Fruit fly (Drosophila melanogaster) whole organism, embryonic: Measurements from ENCODE around the gene Piezo.

ENCODE experiments used
- CG12155 ChIP-seq: fragments of 200-800 bp; sonication (Bioruptor generic); optimal IDR thresholded peaks from 3 replicates; lab custom pipeline; 2016; ENCODE audit warnings: missing biosample characterization, missing genetic modification characterization
- CG16779 ChIP-seq: fragments of 200-800 bp; sonication (Bioruptor generic); IDR thresholded peaks from 2 replicates; pipeline ENCODE4 v1.3.6; 2022; ENCODE audit warnings: missing biosample characterization, missing genetic modification characterization
- CG2875 ChIP-seq: fragments of 200-800 bp; sonication (Bioruptor generic); optimal IDR thresholded peaks from 2 replicates; lab custom pipeline; 2017; ENCODE audit warnings: missing biosample characterization, mild to moderate bottlenecking, missing genetic modification characterization, missing genetic modification reagents
- CG31224 ChIP-seq: fragments of 200-800 bp; sonication (Bioruptor generic); IDR thresholded peaks from 2 replicates; pipeline ENCODE4 v1.3.6; 2022; ENCODE audit warnings: missing biosample characterization, missing genetic modification characterization
- Ets97D ChIP-seq: fragments of 200-800 bp; sonication (Bioruptor generic); optimal IDR thresholded peaks from 3 replicates; lab custom pipeline; 2016; ENCODE audit warnings: missing biosample characterization, missing genetic modification characterization
- Sox100B ChIP-seq: fragments of 200-800 bp; sonication (Bioruptor generic); optimal IDR thresholded peaks from 3 replicates; lab custom pipeline; 2018; ENCODE audit warnings: missing biosample characterization, mild to moderate bottlenecking, missing genetic modification characterization
- Sry-δ ChIP-seq: fragments of 200-800 bp; sonication (Bioruptor generic); optimal IDR thresholded peaks from 2 replicates; lab custom pipeline; 2016; ENCODE audit warnings: missing biosample characterization, missing genetic modification characterization
- Tbp ChIP-seq: fragments of >200 bp; optimal IDR thresholded peaks from 2 replicates; lab custom pipeline; 2018; ENCODE audit warnings: missing biosample characterization, missing genetic modification characterization
- Trl ChIP-seq, 3 experiments: fragments of >200 bp in 2 of 3; fragments of 200-800 bp in 1 of 3; sonication (Bioruptor generic) in 1 of 3; optimal IDR thresholded peaks; 2 replicates in 1 of 3; 3 replicates in 2 of 3; lab custom pipeline; 2016 to 2017; ENCODE audit warnings: missing biosample characterization in 1 of 3, missing genetic modification characterization in 1 of 3
- hkb ChIP-seq, 2 experiments: fragments of 200-800 bp in 1 of 2; fragments of >200 bp in 1 of 2; sonication (Bioruptor generic) in 1 of 2; IDR thresholded peaks in 1 of 2; optimal IDR thresholded peaks in 1 of 2; 2 replicates each; pipeline versions ENCODE4 v1.3.6 to Lab custom; 2017 to 2022; ENCODE audit warnings: missing biosample characterization in 1 of 2, missing genetic modification characterization in 1 of 2
- sima ChIP-seq: fragments of 200-800 bp; sonication (Bioruptor generic); optimal IDR thresholded peaks from 2 replicates; lab custom pipeline; 2016; ENCODE audit warnings: missing biosample characterization, missing genetic modification characterization
- tap ChIP-seq: fragments of 200-800 bp; optimal IDR thresholded peaks from 3 replicates; lab custom pipeline; 2019; ENCODE audit warnings: missing biosample characterization, mild to moderate bottlenecking, missing genetic modification characterization, moderate library complexity

- TF ChIP-seq Sry-δ (GFP tag; lab: Kevin White, UChicago) (no peak), Ets97D (GFP tag; lab: Kevin White, UChicago) (no peak), tap (no peak), CG12155 (GFP tag; lab: Kevin White, UChicago) (no peak), sima (GFP tag; lab: Kevin White, UChicago) (no peak), CG2875 (GFP tag; lab: Kevin White, UChicago) (no peak), hkb (optimal IDR thresholded peaks at IDR 0.05; lab: Kevin White, UChicago) (no peak), hkb (GFP tag; IDR thresholded peaks at IDR 0.05; lab: Robert Waterston, UW) (no peak), Trl (optimal IDR thresholded peaks at IDR 0.05; lab: Kevin White, UChicago) (no peak), Trl (GFP tag; optimal IDR thresholded peaks at IDR 0.05; lab: Kevin White, UChicago) (no peak), Tbp (GFP tag; lab: Kevin White, UChicago) (no peak), Sox100B (GFP tag; lab: Kevin White, UChicago) (no peak), CG31224 (no peak), CG16779 (GFP tag; lab: Robert Waterston, UW) (no peak)
These were observed 34.0 kb upstream of the Piezo start for dm6 chr2L:8128911-8129310.
